Fruit fly (Drosophila melanogaster) Kc167 (cell line): ENCODE results near the gene CG4660.

ENCODE experiments used
- Myc ChIP-seq: fragments of >200 bp; optimal IDR thresholded peaks from 2 replicates; lab custom pipeline; 2017; ENCODE audit warnings: missing external identifiers
- Sin3A ChIP-seq: fragments of >200 bp; optimal IDR thresholded peaks from 2 replicates; lab custom pipeline; 2018; ENCODE audit warnings: missing external identifiers
- h ChIP-seq: fragments of >200 bp; optimal IDR thresholded peaks from 3 replicates; lab custom pipeline; 2018; ENCODE audit warnings: missing external identifiers
- insv ChIP-seq: fragments of >200 bp; optimal IDR thresholded peaks from 3 replicates; lab custom pipeline; 2018; ENCODE audit warnings: missing external identifiers
- psq ChIP-seq: fragments of >200 bp; optimal IDR thresholded peaks from 2 replicates; lab custom pipeline; 2017; ENCODE audit warnings: missing external identifiers
- ttk ChIP-seq: sonication (Bioruptor generic); optimal IDR thresholded peaks from 2 replicates; lab custom pipeline; 2017; ENCODE audit warnings: missing external identifiers

DNA sequence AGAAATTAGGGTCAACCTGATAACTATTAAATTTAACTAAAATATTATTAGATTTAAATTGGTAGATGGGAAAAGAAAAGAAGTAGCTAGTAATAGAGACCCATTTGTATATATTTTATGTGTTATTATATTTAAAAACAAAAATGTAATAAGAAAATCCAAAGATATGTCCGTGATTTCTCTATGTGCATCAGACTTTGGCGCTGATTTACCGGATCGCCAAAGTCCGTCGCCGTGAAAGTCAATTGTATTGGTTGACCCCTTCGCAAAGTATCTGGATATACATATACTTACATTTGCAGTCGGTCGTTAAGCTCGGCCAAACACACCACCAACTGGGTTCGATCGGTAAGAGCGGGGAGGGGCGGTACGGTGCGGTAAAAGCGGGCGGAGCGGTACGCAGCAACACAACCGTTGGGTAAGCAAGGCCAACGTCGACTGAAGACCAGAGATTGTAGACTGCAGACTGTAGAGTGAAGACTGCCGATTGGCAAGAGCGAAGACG lies 4.1 kb downstream of the CG4660 start:
- no peak for TF ChIP-seq h (lab: Kevin White, UChicago)
- TF ChIP-seq psq (lab: Kevin White, UChicago) = no peak
- TF ChIP-seq Sin3A (lab: Kevin White, UChicago) = no peak
- no peak for TF ChIP-seq ttk (lab: Kevin White, UChicago)
- TF ChIP-seq insv = no peak
- TF ChIP-seq Myc (lab: Kevin White, UChicago) = no peak
